Worm (Caenorhabditis elegans) whole organism, L3 larva: ENCODE measurements around the gene smg-8.

Experiments used
- R02D3.7 ChIP-seq: fragments of 150-350 bp; optimal IDR thresholded peaks from 2 replicates; lab custom pipeline; 2014; ENCODE audit warnings: missing biosample characterization, missing genetic modification characterization
- ZK546.5 ChIP-seq: sonication (generic microtip); optimal IDR thresholded peaks from 2 replicates; lab custom pipeline; 2017; ENCODE audit warnings: missing biosample characterization, missing genetic modification characterization
- ama-1 ChIP-seq: fragments of 150-350 bp; optimal IDR thresholded peaks from 2 replicates; lab custom pipeline; 2018
- ceh-16 ChIP-seq: sonication (generic microtip); optimal IDR thresholded peaks from 2 replicates; lab custom pipeline; 2017; ENCODE audit warnings: missing biosample characterization, missing genetic modification characterization
- ceh-28 ChIP-seq: fragments of 150-350 bp; optimal IDR thresholded peaks from 2 replicates; lab custom pipeline; 2014; ENCODE audit warnings: missing biosample characterization, missing genetic modification reagents, missing genetic modification characterization
- daf-12 ChIP-seq: fragments of 150-350 bp; optimal IDR thresholded peaks from 2 replicates; lab custom pipeline; 2014; ENCODE audit warnings: missing biosample characterization, missing genetic modification reagents, missing genetic modification characterization
- egl-27 ChIP-seq: sonication (generic microtip); optimal IDR thresholded peaks from 4 replicates; lab custom pipeline; 2017; ENCODE audit warnings: missing biosample characterization, missing genetic modification reagents, missing genetic modification characterization
- elt-1 ChIP-seq: fragments of 150-350 bp; optimal IDR thresholded peaks from 2 replicates; lab custom pipeline; 2014; ENCODE audit warnings: missing biosample characterization, missing genetic modification characterization
- elt-2 ChIP-seq: sonication (generic microtip); optimal IDR thresholded peaks from 2 replicates; lab custom pipeline; 2016; ENCODE audit warnings: missing genetic modification reagents, mild to moderate bottlenecking, missing genetic modification characterization, missing compliant biosample characterization
- elt-3 ChIP-seq, 3 experiments: fragments of 150-350 bp in 1 of 3; sonication (generic microtip) in 2 of 3; optimal IDR thresholded peaks; 2 replicates in 2 of 3; 4 replicates in 1 of 3; lab custom pipeline; 2014 to 2017; ENCODE audit warnings: missing biosample characterization in 3 of 3, missing genetic modification characterization in 3 of 3
- eor-1 ChIP-seq, 2 experiments: fragments of 150-350 bp; optimal IDR thresholded peaks; 2 replicates each; lab custom pipeline; 2014 to 2018; ENCODE audit warnings: missing biosample characterization in 2 of 2, missing genetic modification characterization in 2 of 2
- fkh-10 ChIP-seq: sonication (generic microtip); optimal IDR thresholded peaks from 2 replicates; lab custom pipeline; 2017; ENCODE audit warnings: missing biosample characterization, missing genetic modification reagents, missing genetic modification characterization
- fkh-2 ChIP-seq: fragments of 150-350 bp; optimal IDR thresholded peaks from 2 replicates; lab custom pipeline; 2014; ENCODE audit warnings: missing biosample characterization, missing genetic modification reagents, missing genetic modification characterization
- fos-1 ChIP-seq: fragments of 150-350 bp; optimal IDR thresholded peaks from 2 replicates; lab custom pipeline; 2014; ENCODE audit warnings: missing biosample characterization, missing genetic modification characterization
- hmg-11 ChIP-seq: sonication (generic microtip); optimal IDR thresholded peaks from 2 replicates; lab custom pipeline; 2016; ENCODE audit warnings: missing genetic modification characterization, missing compliant biosample characterization
- mml-1 ChIP-seq: fragments of 150-350 bp; sonication (generic microtip); optimal IDR thresholded peaks from 3 replicates; lab custom pipeline; 2014; ENCODE audit warnings: missing biosample characterization, missing genetic modification characterization
- nfya-1 ChIP-seq: sonication (generic microtip); optimal IDR thresholded peaks from 2 replicates; lab custom pipeline; 2017; ENCODE audit warnings: missing genetic modification characterization, mild to moderate bottlenecking, missing compliant biosample characterization, antibody characterized with exemption, moderate library complexity; ENCODE audit not compliant: insufficient read depth
- nhr-11 ChIP-seq: fragments of 150-350 bp; optimal IDR thresholded peaks from 2 replicates; lab custom pipeline; 2014; ENCODE audit warnings: missing biosample characterization, missing genetic modification characterization
- nhr-12 ChIP-seq: fragments of 150-350 bp; optimal IDR thresholded peaks from 2 replicates; lab custom pipeline; 2014; ENCODE audit warnings: missing biosample characterization, missing genetic modification characterization
- nhr-237 ChIP-seq: fragments of 150-350 bp; optimal IDR thresholded peaks from 2 replicates; lab custom pipeline; 2014; ENCODE audit warnings: missing biosample characterization, missing genetic modification characterization
- nhr-25 ChIP-seq: sonication (generic microtip); optimal IDR thresholded peaks from 2 replicates; lab custom pipeline; 2017; ENCODE audit warnings: missing biosample characterization, missing genetic modification characterization
- nhr-28 ChIP-seq: fragments of 150-350 bp; optimal IDR thresholded peaks from 2 replicates; lab custom pipeline; 2014; ENCODE audit warnings: missing biosample characterization, missing genetic modification characterization
- nhr-43 ChIP-seq: sonication (generic microtip); optimal IDR thresholded peaks from 2 replicates; lab custom pipeline; 2016; ENCODE audit warnings: mild to moderate bottlenecking, missing genetic modification characterization, missing compliant biosample characterization; ENCODE audit not compliant: poor library complexity, severe bottlenecking
- nhr-76 ChIP-seq: fragments of 150-350 bp; sonication (generic microtip); optimal IDR thresholded peaks from 5 replicates; lab custom pipeline; 2014; ENCODE audit warnings: missing biosample characterization, missing genetic modification characterization
- nhr-77 ChIP-seq: fragments of 150-350 bp; optimal IDR thresholded peaks from 2 replicates; lab custom pipeline; 2014; ENCODE audit warnings: missing biosample characterization, missing genetic modification characterization
- pqm-1 ChIP-seq: fragments of 150-350 bp; optimal IDR thresholded peaks from 2 replicates; lab custom pipeline; 2017; ENCODE audit warnings: missing biosample characterization, missing genetic modification characterization, inconsistent platforms
- sea-2 ChIP-seq: fragments of 150-350 bp; sonication (generic microtip); optimal IDR thresholded peaks from 4 replicates; lab custom pipeline; 2014; ENCODE audit warnings: missing biosample characterization, missing genetic modification reagents, missing genetic modification characterization
- snpc-4 ChIP-seq: fragments of 150-350 bp; optimal IDR thresholded peaks from 2 replicates; lab custom pipeline; 2014; ENCODE audit warnings: missing biosample characterization, missing genetic modification characterization
- tbx-2 ChIP-seq: sonication (generic microtip); optimal IDR thresholded peaks from 2 replicates; lab custom pipeline; 2016; ENCODE audit warnings: mild to moderate bottlenecking, missing genetic modification characterization, missing compliant biosample characterization
- unc-39 ChIP-seq: sonication (generic microtip); optimal IDR thresholded peaks from 4 replicates; lab custom pipeline; 2017; ENCODE audit warnings: missing biosample characterization, missing genetic modification characterization
- unc-62 ChIP-seq: fragments of 150-350 bp; sonication (generic microtip); optimal IDR thresholded peaks from 4 replicates; lab custom pipeline; 2014; ENCODE audit warnings: missing biosample characterization, missing genetic modification reagents, missing genetic modification characterization
- zag-1 ChIP-seq: fragments of 150-350 bp; optimal IDR thresholded peaks from 2 replicates; lab custom pipeline; 2014; ENCODE audit warnings: missing biosample characterization, missing genetic modification characterization
- ztf-11 ChIP-seq: fragments of 150-350 bp; optimal IDR thresholded peaks from 2 replicates; lab custom pipeline; 2014; ENCODE audit warnings: missing biosample characterization, missing genetic modification characterization
- ztf-4 ChIP-seq: fragments of 150-350 bp; optimal IDR thresholded peaks from 2 replicates; lab custom pipeline; 2014; ENCODE audit warnings: missing biosample characterization, missing genetic modification characterization

smg-8 gene

DNA sequence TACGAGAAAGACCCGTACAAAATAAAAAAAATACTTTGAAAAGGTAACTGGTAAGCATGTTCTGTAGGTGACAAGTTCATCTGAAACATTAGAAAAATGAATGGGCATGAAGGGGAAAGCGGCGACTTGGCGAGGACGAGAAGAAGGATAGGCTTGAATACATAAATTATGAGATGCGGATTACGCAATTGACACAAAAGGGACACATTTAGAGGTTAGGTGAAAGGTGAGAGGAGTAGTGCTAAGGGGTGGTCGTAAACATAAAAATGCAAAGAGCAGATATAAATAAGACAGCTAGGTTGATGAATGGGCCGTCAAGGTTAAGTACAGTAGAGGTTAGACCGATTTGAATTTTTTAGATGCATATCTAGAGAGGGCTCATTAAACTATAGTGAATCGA is 12.4 kb upstream of the smg-8 start:
- no peak for TF ChIP-seq ceh-16
- no peak for TF ChIP-seq ztf-11 (tag; lab: Kevin White, UChicago)
- no peak for TF ChIP-seq fkh-10 (GFP tag; lab: Kevin White, UChicago)
- no peak for TF ChIP-seq R02D3.7 (tag; lab: Kevin White, UChicago)
- no peak for TF ChIP-seq egl-27
- TF ChIP-seq snpc-4 (tag; lab: Kevin White, UChicago): no peak
- no peak for TF ChIP-seq mml-1 (tag; lab: Kevin White, UChicago)
- no peak for TF ChIP-seq nhr-76 (tag; lab: Kevin White, UChicago)
- TF ChIP-seq daf-12 (tag; lab: Kevin White, UChicago): no peak
- TF ChIP-seq elt-1 (tag; lab: Kevin White, UChicago): no peak
- no peak for TF ChIP-seq fkh-2
- TF ChIP-seq elt-3 (tag; optimal IDR thresholded peaks at IDR 0.05; lab: Kevin White, UChicago): no peak
- TF ChIP-seq fos-1 (tag; lab: Kevin White, UChicago): no peak
- no peak for TF ChIP-seq sea-2
- TF ChIP-seq tbx-2: no peak
- no peak for TF ChIP-seq nhr-237 (tag; lab: Kevin White, UChicago)
- no peak for TF ChIP-seq ztf-4 (tag; lab: Kevin White, UChicago)
- no peak for TF ChIP-seq nhr-28 (tag; lab: Kevin White, UChicago)
- no peak for TF ChIP-seq elt-2 (tag; lab: Kevin White, UChicago)

DNA sequence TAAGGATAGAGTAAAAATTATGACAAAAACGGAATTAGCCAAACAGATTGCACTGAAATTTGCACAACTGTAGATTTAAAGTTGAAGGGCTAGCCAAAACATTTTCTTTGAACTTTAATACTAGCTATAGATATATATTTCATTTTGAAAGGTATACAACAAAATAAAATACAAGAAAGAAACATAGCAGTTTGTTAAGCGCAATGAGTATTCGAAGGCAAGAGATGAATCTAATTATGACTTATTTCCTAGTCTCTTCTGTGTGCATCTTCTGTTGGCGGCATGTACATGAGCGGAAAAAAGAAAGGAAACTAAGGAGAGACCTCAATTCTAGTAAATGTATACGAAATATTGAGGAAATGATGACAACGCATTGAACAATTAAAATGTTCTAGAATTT is 9.1 kb upstream of the smg-8 start:
- TF ChIP-seq ceh-28 (tag; lab: Kevin White, UChicago): no peak
- TF ChIP-seq pqm-1: no peak
- no peak for TF ChIP-seq ama-1 (lab: Kevin White, UChicago)
- TF ChIP-seq eor-1 (tag; optimal IDR thresholded peaks at IDR 0.05; lab: Kevin White, UChicago): no peak
- no peak for TF ChIP-seq fkh-10 (GFP tag; lab: Kevin White, UChicago)
- no peak for TF ChIP-seq nhr-237 (tag; lab: Kevin White, UChicago)
- TF ChIP-seq snpc-4 (tag; lab: Kevin White, UChicago): no peak
- TF ChIP-seq sea-2: no peak
- no peak for TF ChIP-seq nfya-1 (tag; lab: Kevin White, UChicago)
- no peak for TF ChIP-seq nhr-77
- no peak for TF ChIP-seq daf-12 (tag; lab: Kevin White, UChicago)

DNA sequence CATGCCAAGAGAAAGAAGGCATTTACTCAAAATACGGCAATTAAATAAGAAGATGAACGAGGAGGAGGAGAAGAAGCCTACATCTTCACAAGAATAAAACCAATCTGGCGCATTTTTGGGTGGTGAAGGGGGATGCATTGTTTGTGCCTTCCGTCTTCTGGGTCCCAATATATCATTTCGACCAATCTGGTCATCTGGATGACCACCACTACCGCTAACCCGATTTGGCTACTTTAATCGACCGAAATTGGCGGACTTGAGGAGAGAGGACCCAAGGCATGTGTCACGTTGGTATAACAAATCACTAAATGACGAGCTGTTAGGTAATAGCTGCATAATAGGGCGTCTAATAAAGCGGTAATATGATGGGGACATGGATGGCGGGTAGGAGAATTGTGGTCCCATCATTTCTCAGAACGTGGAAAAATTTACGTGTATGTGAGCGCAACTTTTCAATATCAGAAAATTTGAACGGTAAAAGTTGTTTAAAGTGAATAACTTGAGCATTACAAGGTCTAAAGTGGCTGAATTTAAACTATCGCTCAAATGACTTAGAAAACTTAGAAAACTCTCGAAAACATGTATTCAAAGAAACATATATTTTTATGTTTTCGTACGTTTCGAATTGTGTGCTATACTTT is 7.4 kb upstream of the smg-8 start:
- TF ChIP-seq nhr-25 (tag; lab: Kevin White, UChicago): no peak
- no peak for TF ChIP-seq nhr-43
- no peak for TF ChIP-seq unc-62
- no peak for TF ChIP-seq elt-1 (tag; lab: Kevin White, UChicago)
- TF ChIP-seq nhr-12 (tag; lab: Kevin White, UChicago): no peak
- no peak for TF ChIP-seq elt-2 (tag; lab: Kevin White, UChicago)
- TF ChIP-seq nhr-76 (tag; lab: Kevin White, UChicago): no peak
- TF ChIP-seq zag-1 (tag; lab: Kevin White, UChicago): no peak
- TF ChIP-seq nhr-28 (tag; lab: Kevin White, UChicago): no peak
- TF ChIP-seq unc-39 (tag; lab: Kevin White, UChicago): no peak
- TF ChIP-seq hmg-11 (tag; lab: Kevin White, UChicago): no peak
- no peak for TF ChIP-seq nfya-1 (tag; lab: Kevin White, UChicago)
- TF ChIP-seq egl-27: no peak
- TF ChIP-seq snpc-4 (tag; lab: Kevin White, UChicago): no peak
- no peak for TF ChIP-seq nhr-77
- no peak for TF ChIP-seq nhr-11 (tag; lab: Kevin White, UChicago)
- TF ChIP-seq ZK546.5 (tag; lab: Kevin White, UChicago): no peak
- TF ChIP-seq R02D3.7 (tag; lab: Kevin White, UChicago): no peak
- TF ChIP-seq tbx-2: no peak

DNA sequence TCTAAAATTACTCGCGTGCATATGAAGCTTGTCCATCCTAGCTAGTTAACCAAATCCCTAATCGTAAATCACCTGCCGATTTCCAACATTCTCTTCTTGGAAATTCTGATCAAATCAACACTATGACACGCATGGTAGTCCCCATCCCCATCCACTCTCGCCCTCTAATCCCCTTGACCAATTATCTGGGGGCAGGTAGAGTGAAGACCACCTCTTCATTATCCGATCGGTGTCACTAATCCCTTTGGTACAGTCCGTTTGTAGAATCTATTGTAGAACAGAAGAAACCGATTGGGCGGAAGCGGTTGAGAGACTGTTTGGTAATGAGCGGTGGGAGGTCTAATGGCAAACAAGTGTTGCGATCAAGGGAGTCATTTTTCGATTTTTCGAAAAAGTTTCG is 4.1 kb upstream of the smg-8 start:
- TF ChIP-seq hmg-11 (tag; lab: Kevin White, UChicago): no peak
- TF ChIP-seq ZK546.5 (tag; lab: Kevin White, UChicago): no peak
